Worm (Caenorhabditis elegans) whole organism, young adult: Measurements from ENCODE around the gene fbxa-183.

ENCODE experiments used
- B0019.2 ChIP-seq: fragments of 200-800 bp; sonication (Bioruptor generic); conservative IDR thresholded peaks from 2 replicates; pipeline ENCODE4 v1.3.6; 2022; ENCODE audit warnings: missing genetic modification reagents, missing genetic modification characterization, missing compliant biosample characterization
- B0261.1 ChIP-seq: sonication (generic microtip); optimal IDR thresholded peaks from 2 replicates; lab custom pipeline; 2016; ENCODE audit warnings: mild to moderate bottlenecking, missing genetic modification characterization, moderate library complexity, missing compliant biosample characterization
- B0336.3 ChIP-seq: fragments of 200-800 bp; sonication (Bioruptor generic); IDR thresholded peaks from 2 replicates; pipeline ENCODE4 v1.3.6; 2022; ENCODE audit warnings: missing genetic modification characterization, missing compliant biosample characterization
- D2030.7 ChIP-seq: fragments of 200-800 bp; sonication (Bioruptor generic); IDR thresholded peaks from 2 replicates; pipeline ENCODE4 v1.3.6; 2022; ENCODE audit warnings: missing genetic modification reagents, missing genetic modification characterization, missing compliant biosample characterization
- F23B12.7 ChIP-seq: sonication (generic microtip); optimal IDR thresholded peaks from 2 replicates; lab custom pipeline; 2017; ENCODE audit warnings: missing genetic modification characterization, mild to moderate bottlenecking, missing compliant biosample characterization, antibody characterized with exemption, moderate library complexity; ENCODE audit not compliant: insufficient read depth
- F57C9.4 ChIP-seq: sonication (generic microtip); optimal IDR thresholded peaks from 2 replicates; lab custom pipeline; 2017; ENCODE audit warnings: mild to moderate bottlenecking, missing genetic modification characterization, missing compliant biosample characterization
- K12H6.12 ChIP-seq: fragments of 200-800 bp; sonication (Bioruptor generic); optimal IDR thresholded peaks from 2 replicates; lab custom pipeline; 2018; ENCODE audit warnings: mild to moderate bottlenecking, missing genetic modification characterization, missing compliant biosample characterization
- Y95B8A.8 ChIP-seq: fragments of 200-800 bp; sonication (Bioruptor generic); IDR thresholded peaks from 2 replicates; pipeline ENCODE4 v1.3.6; 2022; ENCODE audit warnings: missing genetic modification reagents, missing genetic modification characterization, missing compliant biosample characterization
- aptf-3 ChIP-seq: fragments of 200-800 bp; sonication (Bioruptor generic); IDR thresholded peaks from 2 replicates; pipeline ENCODE4 v1.3.6; 2022; ENCODE audit warnings: missing genetic modification characterization, missing compliant biosample characterization
- atf-7 ChIP-seq: sonication (generic microtip); optimal IDR thresholded peaks from 2 replicates; lab custom pipeline; 2017; ENCODE audit warnings: mild to moderate bottlenecking, missing genetic modification characterization, missing compliant biosample characterization
- attf-6 ChIP-seq: fragments of 200-800 bp; sonication (Bioruptor generic); IDR thresholded peaks from 2 replicates; pipeline ENCODE4 v1.3.6; 2022; ENCODE audit warnings: missing genetic modification reagents, missing genetic modification characterization, missing compliant biosample characterization
- die-1 ChIP-seq: sonication (generic microtip); optimal IDR thresholded peaks from 2 replicates; lab custom pipeline; 2016; ENCODE audit warnings: missing genotype, mild to moderate bottlenecking, missing genetic modification characterization, missing compliant biosample characterization
- egl-18 ChIP-seq: fragments of 200-800 bp; sonication (Bioruptor generic); IDR thresholded peaks from 2 replicates; pipeline ENCODE4 v1.3.6; 2022; ENCODE audit warnings: missing genetic modification reagents, missing genetic modification characterization, missing compliant biosample characterization
- egl-44 ChIP-seq: fragments of 200-800 bp; sonication (Bioruptor generic); IDR thresholded peaks from 2 replicates; pipeline ENCODE4 v1.3.6; 2022; ENCODE audit warnings: missing genetic modification reagents, missing genetic modification characterization, missing compliant biosample characterization
- ekl-4 ChIP-seq: fragments of 200-800 bp; sonication (Bioruptor generic); IDR thresholded peaks from 2 replicates; pipeline ENCODE4 v1.3.6; 2022; ENCODE audit warnings: missing genetic modification reagents, missing genetic modification characterization, missing compliant biosample characterization
- ets-4 ChIP-seq: fragments of 200-800 bp; sonication (Bioruptor generic); optimal IDR thresholded peaks from 2 replicates; lab custom pipeline; 2018; ENCODE audit warnings: mild to moderate bottlenecking, missing genetic modification characterization, missing compliant biosample characterization
- fkh-3 ChIP-seq: sonication (generic microtip); optimal IDR thresholded peaks from 2 replicates; lab custom pipeline; 2016; ENCODE audit warnings: mild to moderate bottlenecking, missing genetic modification characterization, missing compliant biosample characterization
- gei-17 ChIP-seq: fragments of 200-800 bp; sonication (Bioruptor generic); optimal IDR thresholded peaks from 2 replicates; lab custom pipeline; 2018; ENCODE audit warnings: mild to moderate bottlenecking, missing genetic modification characterization, missing compliant biosample characterization
- lag-1 ChIP-seq: fragments of 200-800 bp; sonication (Bioruptor generic); IDR thresholded peaks from 2 replicates; pipeline ENCODE4 v1.3.6; 2022; ENCODE audit warnings: missing genetic modification reagents, missing genetic modification characterization, missing compliant biosample characterization
- lin-40 ChIP-seq: sonication (generic microtip); optimal IDR thresholded peaks from 2 replicates; lab custom pipeline; 2016; ENCODE audit warnings: missing genetic modification characterization, mild to moderate bottlenecking, missing compliant biosample characterization, missing genotype, missing genetic modification reagents
- lir-1 ChIP-seq: fragments of 200-800 bp; sonication (Bioruptor generic); conservative IDR thresholded peaks from 2 replicates; pipeline ENCODE4 v1.3.6; 2022; ENCODE audit warnings: missing genetic modification reagents, missing genetic modification characterization, missing compliant biosample characterization
- lsy-27 ChIP-seq: sonication (generic microtip); optimal IDR thresholded peaks from 2 replicates; lab custom pipeline; 2017; ENCODE audit warnings: missing genetic modification characterization, mild to moderate bottlenecking, missing compliant biosample characterization, antibody characterized with exemption, missing genotype, borderline replicate concordance; ENCODE audit not compliant: insufficient read depth
- madf-6 ChIP-seq: fragments of 200-800 bp; sonication (Bioruptor generic); IDR thresholded peaks from 2 replicates; pipeline ENCODE4 v1.3.6; 2022; ENCODE audit warnings: missing genetic modification reagents, missing genetic modification characterization, missing compliant biosample characterization
- mcd-1 ChIP-seq: fragments of 200-800 bp; sonication (Bioruptor generic); IDR thresholded peaks from 2 replicates; pipeline ENCODE4 v1.3.6; 2022; ENCODE audit warnings: missing genetic modification reagents, missing genetic modification characterization, missing compliant biosample characterization
- nhr-27 ChIP-seq: fragments of 200-800 bp; sonication (Bioruptor generic); optimal IDR thresholded peaks from 2 replicates; lab custom pipeline; 2018; ENCODE audit warnings: mild to moderate bottlenecking, missing genetic modification characterization, moderate library complexity, missing compliant biosample characterization
- rec-8 ChIP-seq, 2 experiments: sonication (generic microtip); optimal IDR thresholded peaks; 2 replicates each; lab custom pipeline; 2016; ENCODE audit warnings: mild to moderate bottlenecking in 2 of 2, missing genetic modification characterization in 2 of 2, missing genetic modification reagents in 2 of 2, missing genotype in 2 of 2, missing biosample characterization in 1 of 2, missing compliant biosample characterization in 1 of 2, moderate library complexity in 1 of 2
- sdz-38 ChIP-seq: sonication (generic microtip); optimal IDR thresholded peaks from 2 replicates; lab custom pipeline; 2016; ENCODE audit warnings: missing genotype, missing genetic modification characterization, missing compliant biosample characterization
- sea-2 ChIP-seq: fragments of 200-800 bp; sonication (Bioruptor generic); IDR thresholded peaks from 2 replicates; pipeline ENCODE4 v1.3.6; 2022; ENCODE audit warnings: missing genetic modification characterization, missing compliant biosample characterization
- snpc-1.1 ChIP-seq: sonication (generic microtip); optimal IDR thresholded peaks from 2 replicates; lab custom pipeline; 2017; ENCODE audit warnings: missing genetic modification characterization, mild to moderate bottlenecking, missing compliant biosample characterization, antibody characterized with exemption, moderate library complexity, missing genotype, missing genetic modification reagents; ENCODE audit not compliant: insufficient read depth
- snpc-1.3 ChIP-seq: sonication (generic microtip); optimal IDR thresholded peaks from 2 replicates; lab custom pipeline; 2017; ENCODE audit warnings: missing genetic modification characterization, mild to moderate bottlenecking, missing compliant biosample characterization, antibody characterized with exemption, moderate library complexity, missing genotype, missing genetic modification reagents; ENCODE audit not compliant: insufficient read depth
- snpc-4 ChIP-seq, 5 experiments: fragments of 150-350 bp in 1 of 5; sonication (generic microtip) in 4 of 5; optimal IDR thresholded peaks; 2 replicates each; lab custom pipeline; 2014 to 2018; ENCODE audit warnings: missing genetic modification characterization in 5 of 5, missing biosample characterization in 3 of 5, antibody characterized with exemption in 2 of 5, mild to moderate bottlenecking in 2 of 5, missing compliant biosample characterization in 2 of 5, missing genotype in 2 of 5, moderate library complexity in 2 of 5, missing genetic modification reagents in 1 of 5
- somi-1 ChIP-seq: fragments of 200-800 bp; sonication (Bioruptor generic); optimal IDR thresholded peaks from 2 replicates; lab custom pipeline; 2018; ENCODE audit warnings: mild to moderate bottlenecking, missing genetic modification characterization, missing compliant biosample characterization
- tbp1 ChIP-seq: fragments of 200-800 bp; sonication (Bioruptor generic); optimal IDR thresholded peaks from 2 replicates; lab custom pipeline; 2018; ENCODE audit warnings: mild to moderate bottlenecking, missing genetic modification characterization, missing compliant biosample characterization
- tbx-9 ChIP-seq: sonication (generic microtip); optimal IDR thresholded peaks from 2 replicates; lab custom pipeline; 2016; ENCODE audit warnings: borderline replicate concordance, missing genetic modification characterization, inconsistent platforms, missing compliant biosample characterization
- zim-3 ChIP-seq: sonication (generic microtip); optimal IDR thresholded peaks from 2 replicates; lab custom pipeline; 2017; ENCODE audit warnings: mild to moderate bottlenecking, missing genetic modification characterization, moderate library complexity, missing compliant biosample characterization
- ztf-22 ChIP-seq: fragments of 200-800 bp; sonication (Bioruptor generic); optimal IDR thresholded peaks from 2 replicates; lab custom pipeline; 2018; ENCODE audit warnings: mild to moderate bottlenecking, missing genetic modification characterization, moderate library complexity, missing compliant biosample characterization
- ztf-28 ChIP-seq: fragments of 200-800 bp; sonication (Bioruptor generic); IDR thresholded peaks from 2 replicates; pipeline ENCODE4 v1.3.6; 2022; ENCODE audit warnings: missing genetic modification reagents, missing genetic modification characterization, missing compliant biosample characterization

The fbxa-183 gene

ce11 chrV:5790497-5791280, 8.1 kb upstream of the fbxa-183 start, which contains the start of the genes nhr-142 and F44E7.9 (continued):
- TF ChIP-seq madf-6, result peak; percentile 78
- TF ChIP-seq somi-1 (GFP tag; lab: Kevin White, UChicago), result peak; percentile 59
- no peak for TF ChIP-seq die-1
- no peak for TF ChIP-seq ets-4
- TF ChIP-seq lag-1 (GFP tag; lab: Robert Waterston, UW), result no peak
- TF ChIP-seq egl-44 (GFP tag; lab: Robert Waterston, UW), result peak; percentile 48; the same call in 1 of the 2 replicates
- TF ChIP-seq snpc-1.3 (tag; lab: Kevin White, UChicago), result no peak
- TF ChIP-seq tbx-9 (tag; lab: Kevin White, UChicago), result no peak
- peak; percentile 68 for TF ChIP-seq tbp1 (GFP tag; lab: Kevin White, UChicago)
- peak; percentile 71 for TF ChIP-seq B0336.3
- TF ChIP-seq lir-1, result peak; percentile 73
- no peak for TF ChIP-seq zim-3 (tag; lab: Kevin White, UChicago)
- TF ChIP-seq ekl-4, result peak; percentile 30; the same call in 1 of the 2 replicates
- no peak for TF ChIP-seq snpc-1.1 (tag; lab: Kevin White, UChicago)
- TF ChIP-seq mcd-1, result peak; percentile 87
- no peak for TF ChIP-seq aptf-3 (GFP tag; lab: Robert Waterston, UW)
- TF ChIP-seq B0261.1 (tag; lab: Kevin White, UChicago), result no peak
- no peak for TF ChIP-seq gei-17
- peak; percentile 32 for TF ChIP-seq snpc-4 (GFP tag; optimal IDR thresholded peaks at IDR 0.05; lab: Kevin White, UChicago)
- peak; percentile 54 to 79 (median 72) for TF ChIP-seq snpc-4 (tag; optimal IDR thresholded peaks at IDR 0.05; lab: Kevin White, UChicago)
- 0 out of 2 replicates have a peak, but pooled peaks have one; percentile 39 for TF ChIP-seq ztf-28 (GFP tag; lab: Robert Waterston, UW)
- no peak for TF ChIP-seq F57C9.4 (tag; lab: Kevin White, UChicago)
- no peak for TF ChIP-seq fkh-3 (tag; lab: Kevin White, UChicago)
- TF ChIP-seq lin-40 (tag; lab: Kevin White, UChicago), result peak; percentile 89
- no peak for TF ChIP-seq rec-8 (tag; optimal IDR thresholded peaks at IDR 0.05; lab: Kevin White, UChicago)
- TF ChIP-seq ztf-22 (GFP tag; lab: Kevin White, UChicago), result no peak
- TF ChIP-seq B0019.2 (GFP tag; lab: Robert Waterston, UW), result no peak
- no peak for TF ChIP-seq lsy-27
- no peak for TF ChIP-seq nhr-27 (tag; lab: Kevin White, UChicago)
- no peak for TF ChIP-seq sdz-38 (tag; lab: Kevin White, UChicago)
- peak; percentile 32 for TF ChIP-seq atf-7 (tag; lab: Kevin White, UChicago)
- no peak for TF ChIP-seq egl-18 (GFP tag; lab: Robert Waterston, UW)
- TF ChIP-seq K12H6.12 (tag; lab: Kevin White, UChicago), result peak; percentile 66
- no peak for TF ChIP-seq Y95B8A.8 (GFP tag; lab: Robert Waterston, UW)
- peak; percentile 65 for TF ChIP-seq F23B12.7 (tag; lab: Kevin White, UChicago)
- peak; percentile 76 for TF ChIP-seq D2030.7 (GFP tag; lab: Robert Waterston, UW)
- no peak for TF ChIP-seq sea-2 (GFP tag; lab: Robert Waterston, UW)
- TF ChIP-seq attf-6, result no peak
- TF ChIP-seq, all 124 proteins: peak for 61
